Fruit fly (Drosophila melanogaster): ENCODE measurements around the gene Taf4.

Taf4 gene

DNA sequence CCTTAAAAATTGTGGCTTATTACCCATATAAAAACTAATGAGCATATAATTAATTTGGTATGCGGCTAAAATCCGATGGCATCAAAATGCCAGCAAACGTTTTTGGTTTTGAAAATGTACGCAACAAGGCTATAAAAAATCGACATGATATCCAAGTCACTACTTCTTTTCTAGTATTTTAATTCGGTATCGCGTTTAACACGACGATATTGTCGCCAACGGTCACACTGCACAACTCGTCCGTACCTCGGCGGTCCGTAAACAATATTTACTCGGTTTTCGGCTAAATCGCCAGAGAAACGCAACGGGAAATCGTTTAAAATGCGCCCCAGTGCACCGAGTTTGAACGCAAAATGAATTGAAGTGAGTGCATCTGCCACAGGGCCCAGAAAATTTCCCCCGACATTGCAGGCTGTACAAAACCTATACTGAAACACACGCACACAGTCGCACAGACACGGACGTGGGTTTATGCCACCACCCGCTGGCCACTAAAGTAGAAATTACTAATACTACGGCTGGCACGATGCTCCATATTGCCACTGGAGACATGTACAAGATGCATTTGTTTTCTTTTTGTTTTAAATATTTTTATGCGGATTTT, at the start of gene Taf4:
Taf4 (plus strand) TSS at position 210 of the 604 bp plus-strand sequence.
- no peak for TF ChIP-seq Myc (optimal IDR thresholded peaks at IDR 0.05)
- TF ChIP-seq ttk (optimal IDR thresholded peaks at IDR 0.05), result no peak
- TF ChIP-seq insv (optimal IDR thresholded peaks at IDR 0.05), result no peak
- no peak for TF ChIP-seq psq (optimal IDR thresholded peaks at IDR 0.05)
- TF ChIP-seq Sin3A (optimal IDR thresholded peaks at IDR 0.05), result no peak
- TF ChIP-seq h (optimal IDR thresholded peaks at IDR 0.05), result no peak

DNA sequence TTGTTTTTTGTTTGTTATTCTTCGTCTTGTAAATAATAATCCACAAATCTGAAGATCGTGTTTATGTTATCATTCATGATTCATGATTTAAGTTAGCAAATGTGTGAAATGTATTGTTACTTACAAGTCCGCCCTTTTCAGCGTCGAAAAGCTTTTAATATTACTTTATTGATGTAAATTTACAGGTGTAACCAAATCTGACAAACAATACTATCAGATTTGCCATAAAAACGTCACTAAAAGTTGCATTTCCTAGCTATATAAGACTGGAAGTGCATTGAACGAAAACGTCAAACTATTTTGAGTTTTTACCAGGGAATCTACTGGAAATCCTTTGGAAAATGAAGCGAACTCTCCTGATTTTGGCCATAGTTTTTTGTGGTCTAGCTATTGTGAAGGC, 30.8 kb upstream of the Taf4 start, which contains the start of gene CG33258:
CG33258 (plus strand) TSS at position 301 of the 400 bp plus-strand sequence.
- no peak for TF ChIP-seq Myc (optimal IDR thresholded peaks at IDR 0.05)
- TF ChIP-seq h (optimal IDR thresholded peaks at IDR 0.05), result no peak
- TF ChIP-seq Sin3A (optimal IDR thresholded peaks at IDR 0.05), result no peak
- TF ChIP-seq ttk (optimal IDR thresholded peaks at IDR 0.05), result no peak
- TF ChIP-seq insv (optimal IDR thresholded peaks at IDR 0.05), result no peak
- no peak for TF ChIP-seq psq (optimal IDR thresholded peaks at IDR 0.05)

DNA sequence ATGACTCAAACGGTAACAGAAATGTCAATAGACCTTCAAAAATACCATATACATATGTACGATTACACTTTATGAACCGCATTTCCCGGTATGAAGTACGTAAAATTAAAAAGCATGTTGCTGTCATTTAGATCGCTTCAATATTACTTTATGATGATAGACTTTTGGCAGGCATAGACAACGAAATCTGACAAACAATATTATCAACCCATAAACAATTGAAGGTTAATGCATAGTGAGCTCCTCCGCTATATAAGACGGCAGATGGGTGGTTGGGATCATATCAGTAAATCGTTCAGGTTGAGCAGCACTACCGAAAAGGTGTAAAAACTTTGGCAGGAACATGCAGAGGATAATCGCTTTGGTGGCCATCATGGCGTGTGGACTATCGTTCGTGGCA, 29.3 kb upstream of the Taf4 start, which contains the start of gene CG13075:
CG13075 (plus strand) TSS at position 301 of the 400 bp plus-strand sequence.
- TF ChIP-seq insv (optimal IDR thresholded peaks at IDR 0.05) (no peak), Sin3A (optimal IDR thresholded peaks at IDR 0.05) (no peak)

DNA sequence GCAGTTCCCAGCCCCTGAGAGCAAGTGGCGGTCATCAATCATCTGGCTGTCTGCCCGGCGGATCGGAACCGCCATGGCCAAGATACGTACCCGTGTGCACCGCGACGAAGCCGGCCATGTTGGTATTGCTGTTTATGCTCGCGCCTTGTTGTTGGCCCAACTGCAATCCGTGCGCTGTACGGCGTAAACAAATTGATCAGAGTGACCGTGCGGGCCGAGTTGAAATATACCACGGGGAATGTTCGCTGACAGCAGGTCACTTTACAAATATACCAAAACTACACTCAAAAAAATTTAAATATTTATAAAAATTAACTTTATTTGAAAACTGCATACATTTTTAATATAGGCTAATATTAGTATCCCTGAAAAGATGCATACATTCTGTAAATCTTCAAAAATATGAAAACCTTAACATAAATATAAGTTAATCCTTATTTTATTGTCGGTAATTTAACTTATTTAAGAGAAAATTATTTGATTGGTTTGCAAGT, 25.6 kb upstream of the Taf4 start, which contains the start of gene Tasp1:
Tasp1 (minus strand) TSS at position 203 of the 494 bp plus-strand sequence.
- TF ChIP-seq h (optimal IDR thresholded peaks at IDR 0.05) (no peak), psq (optimal IDR thresholded peaks at IDR 0.05) (no peak), insv (optimal IDR thresholded peaks at IDR 0.05) (no peak), Myc (optimal IDR thresholded peaks at IDR 0.05) (no peak), Sin3A (optimal IDR thresholded peaks at IDR 0.05) (no peak), ttk (optimal IDR thresholded peaks at IDR 0.05) (no peak)

DNA sequence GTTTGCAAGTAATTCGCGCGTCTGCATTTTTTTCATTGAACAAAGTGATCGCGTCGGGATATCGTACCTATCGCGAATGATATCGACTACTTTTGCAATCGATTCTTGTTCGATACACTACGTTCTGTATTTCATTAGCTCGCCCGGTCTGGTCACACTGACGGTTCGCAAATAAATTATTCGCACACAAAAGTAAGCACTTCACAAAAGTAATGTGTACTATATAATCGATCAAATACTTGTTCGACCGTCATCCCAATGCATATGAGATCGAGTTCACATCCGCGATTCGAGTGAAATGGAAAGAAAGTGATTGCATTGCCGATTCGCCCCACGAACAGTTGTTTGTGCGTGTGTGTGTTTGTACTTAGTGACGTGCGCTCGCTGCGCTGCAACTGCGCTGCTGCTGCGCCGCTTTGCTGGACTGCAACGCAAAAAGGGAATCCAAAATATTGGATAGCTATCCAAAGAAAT, 22.6 kb upstream of the Taf4 start, which contains the start of the genes CG5235 and ClC-c:
CG5235 (minus strand) TSS at position 63 of the 474 bp plus-strand sequence.
ClC-c (plus strand) TSS at position 125 of the 474 bp plus-strand sequence.
- no peak for TF ChIP-seq ttk (optimal IDR thresholded peaks at IDR 0.05)
- TF ChIP-seq insv (optimal IDR thresholded peaks at IDR 0.05), result no peak
- no peak for TF ChIP-seq Myc (optimal IDR thresholded peaks at IDR 0.05)
- TF ChIP-seq h (optimal IDR thresholded peaks at IDR 0.05), result no peak
- TF ChIP-seq psq (optimal IDR thresholded peaks at IDR 0.05), result no peak
- TF ChIP-seq Sin3A (optimal IDR thresholded peaks at IDR 0.05), result no peak

DNA sequence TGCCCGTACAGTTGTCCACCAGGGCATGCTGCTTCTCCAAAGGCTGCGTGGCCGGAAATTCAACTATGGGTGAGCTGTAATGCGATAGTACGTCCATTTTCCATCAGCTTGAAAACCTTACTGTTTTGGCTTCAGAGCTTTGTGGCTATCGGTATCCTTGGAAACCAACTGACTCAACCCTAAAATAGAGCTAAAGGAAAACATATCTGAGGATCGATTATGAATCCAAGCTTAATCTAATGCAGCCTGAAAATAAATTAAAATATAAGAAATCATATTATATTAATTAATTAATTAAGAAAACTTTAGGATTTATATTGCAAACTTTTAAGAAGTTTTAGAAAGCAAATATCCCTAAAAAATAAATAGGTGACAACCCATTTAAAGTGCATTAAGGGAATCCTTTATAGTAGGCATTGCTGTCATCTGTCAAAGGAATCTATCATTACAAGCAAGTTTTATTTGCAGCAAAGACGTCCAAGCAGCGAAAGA, 15.6 kb upstream of the Taf4 start, which contains the start of the genes CG13074 and ATPsynbetaL:
CG13074 (minus strand) TSS at position 101 of the 492 bp plus-strand sequence.
ATPsynbetaL (plus strand) TSS at position 442 of the 492 bp plus-strand sequence.
- TF ChIP-seq ttk (optimal IDR thresholded peaks at IDR 0.05), result no peak
- no peak for TF ChIP-seq Sin3A (optimal IDR thresholded peaks at IDR 0.05)
- TF ChIP-seq psq (optimal IDR thresholded peaks at IDR 0.05), result no peak
- TF ChIP-seq Myc (optimal IDR thresholded peaks at IDR 0.05), result no peak
- TF ChIP-seq insv (optimal IDR thresholded peaks at IDR 0.05), result no peak
- TF ChIP-seq h (optimal IDR thresholded peaks at IDR 0.05), result no peak

DNA sequence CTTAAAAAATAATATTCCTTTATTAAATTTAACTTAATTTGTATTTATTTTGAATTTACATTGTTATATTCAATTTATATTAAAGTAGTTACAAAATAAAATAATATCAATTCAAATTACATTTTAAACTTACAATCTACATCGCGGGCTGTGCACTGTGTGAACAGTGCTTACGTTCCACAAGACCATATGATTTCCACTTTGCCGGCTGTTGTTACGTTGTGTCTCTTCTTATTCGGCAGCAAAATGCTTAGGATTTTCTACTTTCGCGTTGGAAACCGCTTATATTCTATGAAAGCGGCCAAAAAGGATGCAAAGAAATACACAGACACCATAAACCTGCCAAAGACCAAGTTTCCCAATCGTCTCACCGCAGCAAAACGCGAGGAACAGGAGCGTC, 13.0 kb upstream of the Taf4 start, which contains the start of gene IleRS-m:
IleRS-m (plus strand) TSS at position 222 of the 400 bp plus-strand sequence.
- TF ChIP-seq insv (optimal IDR thresholded peaks at IDR 0.05) (no peak), psq (optimal IDR thresholded peaks at IDR 0.05) (no peak), Myc (optimal IDR thresholded peaks at IDR 0.05) (no peak), h (optimal IDR thresholded peaks at IDR 0.05) (no peak), Sin3A (optimal IDR thresholded peaks at IDR 0.05) (no peak), ttk (optimal IDR thresholded peaks at IDR 0.05) (no peak)

DNA sequence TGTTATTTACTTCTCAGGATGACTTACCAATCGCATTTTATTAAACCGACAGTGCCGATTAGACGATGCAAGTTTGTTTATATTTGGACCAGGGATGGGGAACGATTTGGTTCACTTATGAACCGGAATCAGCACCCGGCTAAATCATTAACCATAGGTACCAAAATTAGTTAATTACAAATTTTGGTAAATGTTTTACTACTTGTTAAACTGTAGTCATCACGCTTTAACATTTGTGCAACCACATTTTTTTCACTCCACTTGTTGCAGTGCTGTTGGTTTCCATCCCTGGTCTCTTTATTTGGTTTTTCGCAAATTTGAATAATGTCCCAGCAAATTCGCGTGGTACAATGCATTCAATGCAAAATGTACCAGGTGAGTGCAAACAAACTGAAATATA, 7.5 kb upstream of the Taf4 start, which contains the start of the genes IntS9 and CG43295:
IntS9 (minus strand) TSS at position 100 of the 400 bp plus-strand sequence.
CG43295 (plus strand) TSS at position 325 of the 400 bp plus-strand sequence.
- TF ChIP-seq insv (optimal IDR thresholded peaks at IDR 0.05), result no peak
- no peak for TF ChIP-seq ttk (optimal IDR thresholded peaks at IDR 0.05)
- TF ChIP-seq psq (optimal IDR thresholded peaks at IDR 0.05), result no peak
- no peak for TF ChIP-seq Sin3A (optimal IDR thresholded peaks at IDR 0.05)
- no peak for TF ChIP-seq h (optimal IDR thresholded peaks at IDR 0.05)
- no peak for TF ChIP-seq Myc (optimal IDR thresholded peaks at IDR 0.05)

DNA sequence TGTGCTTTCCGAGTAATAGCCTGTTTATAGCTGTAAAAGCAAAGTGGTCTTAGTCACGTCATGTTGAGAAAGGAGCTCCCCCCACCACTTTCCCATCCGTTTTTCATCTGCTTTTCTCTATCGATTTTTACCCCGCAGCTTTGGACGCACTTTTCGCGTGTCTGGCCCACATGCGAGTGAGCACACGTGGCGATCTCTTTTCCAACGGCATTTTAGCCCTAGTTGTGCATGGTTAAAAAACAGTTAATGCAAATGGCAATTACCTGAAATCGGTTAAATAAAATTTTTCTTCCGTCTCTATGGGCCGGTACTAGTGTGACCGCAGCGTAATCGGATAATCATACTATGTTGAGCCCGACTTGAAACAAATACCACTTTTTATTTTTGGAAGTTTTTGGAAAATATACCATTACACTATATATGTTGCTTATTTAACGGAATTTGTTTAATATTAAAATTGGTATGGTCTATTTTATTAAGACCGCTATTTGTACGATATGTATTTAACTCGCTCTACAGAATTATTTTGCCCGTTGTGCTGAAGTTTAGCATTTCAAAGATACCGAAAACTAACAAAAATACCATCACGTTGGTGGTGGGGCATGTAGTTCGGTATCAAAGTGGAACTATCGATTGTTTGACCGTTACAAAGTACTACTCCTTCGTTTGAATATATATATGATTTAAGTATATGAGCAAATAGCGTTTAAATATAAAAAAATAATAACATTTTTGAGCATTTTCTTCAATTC, 767 bp upstream of the Taf4 start, which contains the start of gene Zn72D:
Zn72D (minus strand) TSS at position 558 of the 752 bp plus-strand sequence.
- TF ChIP-seq insv (optimal IDR thresholded peaks at IDR 0.05) (no peak), ttk (optimal IDR thresholded peaks at IDR 0.05) (no peak), Sin3A (optimal IDR thresholded peaks at IDR 0.05) (no peak), h (optimal IDR thresholded peaks at IDR 0.05) (no peak), psq (optimal IDR thresholded peaks at IDR 0.05) (no peak), Myc (optimal IDR thresholded peaks at IDR 0.05) (no peak)

DNA sequence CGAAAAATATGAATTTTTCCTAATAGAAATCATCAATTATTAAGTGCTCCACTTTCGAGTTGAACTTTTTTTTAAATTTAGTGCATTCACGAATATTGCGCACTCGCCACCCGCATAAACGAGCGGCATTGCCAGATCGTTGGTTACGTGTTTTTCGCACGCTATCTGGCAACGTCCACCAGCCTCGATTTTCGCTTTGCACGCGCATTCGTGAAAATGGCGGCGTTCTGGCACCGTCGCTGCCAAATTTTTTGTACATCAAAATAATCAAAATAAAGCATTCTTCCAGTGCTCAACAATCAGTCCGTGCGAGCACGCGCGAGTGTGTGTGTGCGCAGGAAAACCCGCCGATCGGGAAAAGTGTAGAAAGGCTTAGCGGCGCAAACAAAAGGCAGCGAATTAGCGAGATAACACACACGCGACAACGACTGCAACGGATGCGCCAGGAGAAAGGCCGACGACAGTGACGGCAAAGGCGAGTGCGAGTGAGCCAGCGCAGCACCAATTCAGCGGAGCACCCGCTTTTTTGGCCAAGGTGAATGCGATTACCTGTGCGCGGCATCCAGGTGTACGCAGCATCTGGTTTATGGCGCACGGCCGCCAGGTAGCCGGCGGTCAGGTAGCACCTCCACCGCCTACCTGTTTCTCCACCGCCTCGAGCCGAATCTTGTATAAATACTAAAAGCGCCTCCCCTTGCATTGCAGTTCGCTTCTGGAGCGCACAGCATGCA, 760 bp downstream of the Taf4 start:
- TF ChIP-seq h (optimal IDR thresholded peaks at IDR 0.05), result no peak
- no peak for TF ChIP-seq psq (optimal IDR thresholded peaks at IDR 0.05)
- no peak for TF ChIP-seq Sin3A (optimal IDR thresholded peaks at IDR 0.05)
- no peak for TF ChIP-seq Myc (optimal IDR thresholded peaks at IDR 0.05)
- TF ChIP-seq insv (optimal IDR thresholded peaks at IDR 0.05), result no peak
- TF ChIP-seq ttk (optimal IDR thresholded peaks at IDR 0.05), result no peak

DNA sequence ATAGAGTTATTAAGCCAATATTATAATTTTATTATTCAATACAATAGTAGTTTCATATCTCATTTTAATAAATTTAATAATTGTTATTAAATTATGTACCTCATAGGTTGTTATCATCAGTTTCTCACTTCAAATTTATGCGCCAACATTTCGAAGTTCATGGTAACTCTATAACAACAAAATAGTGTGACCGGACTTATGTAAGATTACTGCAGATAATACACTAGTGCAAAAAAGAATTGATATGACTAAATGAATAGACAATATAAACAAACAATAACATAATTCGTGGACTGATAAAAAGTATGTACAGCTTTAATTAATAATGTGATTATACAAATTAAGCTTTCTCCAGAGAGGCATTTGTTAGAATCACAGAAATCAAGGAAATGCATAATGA, 8.8 kb downstream of the Taf4 start, which contains the start of gene Strump:
Strump (plus strand) TSS at position 212 of the 400 bp plus-strand sequence.
- TF ChIP-seq h (optimal IDR thresholded peaks at IDR 0.05), result no peak
